Worm (Caenorhabditis elegans) whole organism, mixed stage, embryonic: Measurements from ENCODE around the gene C44B7.5.

Experiments used
- blmp-1 ChIP-seq: fragments of 150-350 bp; optimal IDR thresholded peaks from 2 replicates; lab custom pipeline; 2014; ENCODE audit warnings: missing biosample characterization, missing genetic modification characterization
- nhr-2 ChIP-seq: fragments of 150-350 bp; optimal IDR thresholded peaks from 2 replicates; lab custom pipeline; 2014; ENCODE audit warnings: missing biosample characterization, missing genetic modification characterization
- nhr-237 ChIP-seq: fragments of 150-350 bp; optimal IDR thresholded peaks from 2 replicates; lab custom pipeline; 2014; ENCODE audit warnings: missing biosample characterization, missing genetic modification characterization
- nhr-28 ChIP-seq: fragments of 150-350 bp; optimal IDR thresholded peaks from 2 replicates; lab custom pipeline; 2014; ENCODE audit warnings: missing biosample characterization, missing genetic modification characterization
- nhr-76 ChIP-seq: sonication (generic microtip); optimal IDR thresholded peaks from 2 replicates; lab custom pipeline; 2017; ENCODE audit warnings: missing biosample characterization, missing genetic modification characterization
- unc-62 ChIP-seq: fragments of 150-350 bp; optimal IDR thresholded peaks from 2 replicates; lab custom pipeline; 2014; ENCODE audit warnings: missing biosample characterization, missing genetic modification reagents, missing genetic modification characterization
- ztf-11 ChIP-seq: fragments of 150-350 bp; optimal IDR thresholded peaks from 2 replicates; lab custom pipeline; 2014; ENCODE audit warnings: missing biosample characterization, missing genetic modification characterization

ce11 chrII:6853059-6853466, 19.3 kb downstream of the C44B7.5 start:
- TF ChIP-seq nhr-2 (no peak), ztf-11 (tag; lab: Kevin White, UChicago) (peak; percentile 72), blmp-1 (tag; lab: Kevin White, UChicago) (no peak), nhr-237 (peak; percentile 45), nhr-76 (no peak), unc-62 (GFP tag; lab: Kevin White, UChicago) (peak; percentile 76), nhr-28 (tag; lab: Kevin White, UChicago) (peak; percentile 27)
